Worm (Caenorhabditis elegans) whole organism, late embryonic: ENCODE measurements around the gene F44D12.16.

ENCODE experiments used
- C08G9.2 ChIP-seq: sonication (generic microtip); optimal IDR thresholded peaks from 2 replicates; lab custom pipeline; 2016; ENCODE audit warnings: mild to moderate bottlenecking, missing genetic modification characterization, moderate library complexity, missing compliant biosample characterization
- K09A11.1 ChIP-seq: sonication (generic microtip); optimal IDR thresholded peaks from 2 replicates; lab custom pipeline; 2017; ENCODE audit warnings: antibody characterized with exemption, mild to moderate bottlenecking, missing genetic modification characterization, missing compliant biosample characterization; ENCODE audit not compliant: insufficient read depth
- T23F11.4 ChIP-seq: fragments of 200-800 bp; sonication (Bioruptor generic); optimal IDR thresholded peaks from 2 replicates; lab custom pipeline; 2018; ENCODE audit warnings: mild to moderate bottlenecking, missing genetic modification characterization, missing compliant biosample characterization
- Y22D7AL.16 ChIP-seq: sonication (generic microtip); optimal IDR thresholded peaks from 2 replicates; lab custom pipeline; 2016; ENCODE audit warnings: missing genetic modification characterization, missing compliant biosample characterization
- ahr-1 ChIP-seq: sonication (generic microtip); optimal IDR thresholded peaks from 2 replicates; lab custom pipeline; 2016; ENCODE audit warnings: missing genetic modification characterization, missing compliant biosample characterization
- ama-1 ChIP-seq: fragments of 150-350 bp; optimal IDR thresholded peaks from 2 replicates; lab custom pipeline; 2014
- ceh-18 ChIP-seq: sonication (generic microtip); optimal IDR thresholded peaks from 2 replicates; lab custom pipeline; 2016; ENCODE audit warnings: missing genetic modification characterization, missing compliant biosample characterization
- ceh-19 ChIP-seq: fragments of 200-800 bp; sonication (Bioruptor generic); optimal IDR thresholded peaks from 2 replicates; lab custom pipeline; 2018; ENCODE audit warnings: mild to moderate bottlenecking, missing genetic modification characterization, missing compliant biosample characterization
- ceh-22 ChIP-seq: sonication (generic microtip); optimal IDR thresholded peaks from 2 replicates; lab custom pipeline; 2017; ENCODE audit warnings: missing biosample characterization, missing genetic modification characterization
- ceh-34 ChIP-seq: sonication (generic microtip); optimal IDR thresholded peaks from 2 replicates; lab custom pipeline; 2016; ENCODE audit warnings: mild to moderate bottlenecking, missing genetic modification characterization, missing compliant biosample characterization
- ceh-48 ChIP-seq: sonication (generic microtip); optimal IDR thresholded peaks from 2 replicates; lab custom pipeline; 2016; ENCODE audit warnings: missing genetic modification characterization, inconsistent platforms, missing compliant biosample characterization
- dmd-4 ChIP-seq: sonication (generic microtip); optimal IDR thresholded peaks from 2 replicates; lab custom pipeline; 2016; ENCODE audit warnings: borderline replicate concordance, missing genetic modification characterization, missing compliant biosample characterization
- elt-2 ChIP-seq: sonication (generic microtip); optimal IDR thresholded peaks from 2 replicates; lab custom pipeline; 2016; ENCODE audit warnings: missing genetic modification reagents, missing genetic modification characterization, missing compliant biosample characterization
- elt-4 ChIP-seq: sonication (generic microtip); optimal IDR thresholded peaks from 2 replicates; lab custom pipeline; 2016; ENCODE audit warnings: missing genetic modification characterization, missing compliant biosample characterization
- ets-4 ChIP-seq: sonication (generic microtip); optimal IDR thresholded peaks from 2 replicates; lab custom pipeline; 2016; ENCODE audit warnings: missing genetic modification characterization, missing compliant biosample characterization
- gmeb-2 ChIP-seq: sonication (generic microtip); optimal IDR thresholded peaks from 2 replicates; lab custom pipeline; 2016; ENCODE audit warnings: missing genetic modification characterization, inconsistent platforms, missing compliant biosample characterization
- hlh-13 ChIP-seq: fragments of 200-800 bp; sonication (Bioruptor generic); optimal IDR thresholded peaks from 2 replicates; lab custom pipeline; 2018; ENCODE audit warnings: mild to moderate bottlenecking, missing genetic modification characterization, missing compliant biosample characterization
- hlh-15 ChIP-seq: sonication (generic microtip); optimal IDR thresholded peaks from 2 replicates; lab custom pipeline; 2016; ENCODE audit warnings: missing genetic modification characterization, missing compliant biosample characterization
- hlh-6 ChIP-seq: sonication (generic microtip); optimal IDR thresholded peaks from 2 replicates; lab custom pipeline; 2016; ENCODE audit warnings: missing genotype, missing genetic modification characterization, missing compliant biosample characterization
- hlh-8 ChIP-seq: sonication (generic microtip); optimal IDR thresholded peaks from 2 replicates; lab custom pipeline; 2016; ENCODE audit warnings: missing genotype, missing genetic modification characterization, missing compliant biosample characterization
- nhr-11 ChIP-seq: fragments of 150-350 bp; optimal IDR thresholded peaks from 2 replicates; lab custom pipeline; 2014; ENCODE audit warnings: missing biosample characterization, missing genetic modification characterization
- odd-2 ChIP-seq: sonication (generic microtip); optimal IDR thresholded peaks from 2 replicates; lab custom pipeline; 2017; ENCODE audit warnings: antibody characterized with exemption, mild to moderate bottlenecking, missing genetic modification characterization, missing compliant biosample characterization
- pat-9 ChIP-seq: fragments of 200-800 bp; sonication (Bioruptor generic); optimal IDR thresholded peaks from 2 replicates; lab custom pipeline; 2018; ENCODE audit warnings: mild to moderate bottlenecking, missing genetic modification characterization, moderate library complexity, missing compliant biosample characterization
- pax-1 ChIP-seq: fragments of 150-350 bp; optimal IDR thresholded peaks from 2 replicates; lab custom pipeline; 2014; ENCODE audit warnings: missing biosample characterization, missing genetic modification characterization
- pha-2 ChIP-seq: sonication (generic microtip); optimal IDR thresholded peaks from 2 replicates; lab custom pipeline; 2017; ENCODE audit warnings: mild to moderate bottlenecking, missing genetic modification characterization, missing compliant biosample characterization
- pha-4 ChIP-seq: fragments of 150-350 bp; optimal IDR thresholded peaks from 2 replicates; lab custom pipeline; 2018; ENCODE audit warnings: missing biosample characterization, missing genetic modification reagents, missing genetic modification characterization
- pqm-1 ChIP-seq: sonication (generic microtip); optimal IDR thresholded peaks from 2 replicates; lab custom pipeline; 2016; ENCODE audit warnings: missing genetic modification characterization, missing compliant biosample characterization
- ref-2 ChIP-seq: sonication (generic microtip); optimal IDR thresholded peaks from 2 replicates; lab custom pipeline; 2016; ENCODE audit warnings: missing genetic modification characterization, missing compliant biosample characterization
- rnt-1 ChIP-seq: sonication (generic microtip); optimal IDR thresholded peaks from 2 replicates; lab custom pipeline; 2016; ENCODE audit warnings: missing genetic modification characterization, missing compliant biosample characterization
- sdc-2 ChIP-seq: sonication (generic microtip); optimal IDR thresholded peaks from 2 replicates; lab custom pipeline; 2016; ENCODE audit warnings: missing genotype, missing genetic modification characterization, missing compliant biosample characterization
- sox-2 ChIP-seq: fragments of 200-800 bp; sonication (Bioruptor generic); IDR thresholded peaks from 2 replicates; pipeline ENCODE4 v1.3.6; 2022; ENCODE audit warnings: missing genetic modification reagents, missing genetic modification characterization, missing compliant biosample characterization
- unc-3 ChIP-seq, 2 experiments: fragments of 200-800 bp in 1 of 2; sonication (Bioruptor generic) in 1 of 2; sonication (generic microtip) in 1 of 2; conservative IDR thresholded peaks in 1 of 2; optimal IDR thresholded peaks in 1 of 2; 2 replicates each; pipeline versions ENCODE4 v1.3.6 to Lab custom; 2016 to 2022; ENCODE audit warnings: missing compliant biosample characterization in 2 of 2, missing genetic modification characterization in 2 of 2, missing genetic modification reagents in 1 of 2
- unc-42 ChIP-seq: sonication (generic microtip); optimal IDR thresholded peaks from 2 replicates; lab custom pipeline; 2016; ENCODE audit warnings: missing genotype, missing genetic modification characterization, missing compliant biosample characterization
- zip-5 ChIP-seq: sonication (generic microtip); optimal IDR thresholded peaks from 2 replicates; lab custom pipeline; 2016; ENCODE audit warnings: missing genetic modification characterization, missing compliant biosample characterization

The F44D12.16 gene

ce11 chrIV:9998487-9999218 is 30.2 kb upstream of the F44D12.16 start, which contains the start of gene pyp-1:
TSS of gene pyp-1 (minus strand) at chrIV:9998925.
- TF ChIP-seq odd-2 (tag; lab: Kevin White, UChicago) = no peak
- no peak for TF ChIP-seq ets-4 (tag; lab: Kevin White, UChicago)
- peak; percentile 6 for TF ChIP-seq elt-2 (tag; lab: Kevin White, UChicago)
- TF ChIP-seq pha-4 (tag; lab: Kevin White, UChicago) = no peak
- TF ChIP-seq T23F11.4 (GFP tag; lab: Kevin White, UChicago) = no peak

- TF ChIP-seq hlh-8 (tag; lab: Kevin White, UChicago) (no peak), ceh-34 (tag; lab: Kevin White, UChicago) (no peak), ceh-48 (tag; lab: Kevin White, UChicago) (no peak), unc-3 (GFP tag; conservative IDR thresholded peaks at IDR 0.05; lab: Robert Waterston, UW) (no peak), unc-3 (tag; optimal IDR thresholded peaks at IDR 0.05; lab: Kevin White, UChicago) (no peak), nhr-11 (no peak), pax-1 (no peak), pha-2 (tag; lab: Kevin White, UChicago) (no peak), ceh-19 (GFP tag; lab: Kevin White, UChicago) (no peak), elt-4 (tag; lab: Kevin White, UChicago) (no peak), ceh-22 (tag; lab: Kevin White, UChicago) (no peak), dmd-4 (tag; lab: Kevin White, UChicago) (no peak), pat-9 (no peak), ref-2 (tag; lab: Kevin White, UChicago) (no peak), sdc-2 (no peak), zip-5 (no peak)
These were observed 27.1 kb upstream of the F44D12.16 start, which contains the start of gene C47E12.3 for ce11 chrIV:10001748-10002147. TSS of gene C47E12.3 (minus strand) at chrIV:10001848.

- TF ChIP-seq ceh-48 (tag; lab: Kevin White, UChicago) = no peak
- TF ChIP-seq rnt-1 (tag; lab: Kevin White, UChicago) = no peak
- TF ChIP-seq gmeb-2 (tag; lab: Kevin White, UChicago) = no peak
These were observed 25.5 kb upstream of the F44D12.16 start, which contains the start of the genes C47E12.2 and sars-1 for ce11 chrIV:10003372-10003771. TSS of gene C47E12.2 (minus strand) at chrIV:10003502. TSS of gene sars-1 (plus strand) at chrIV:10003726.

ce11 chrIV:10006792-10007191 is 22.1 kb upstream of the F44D12.16 start, which contains the start of gene C47E12.13:
TSS of gene C47E12.13 (minus strand) at chrIV:10006892.
- TF ChIP-seq sox-2 (GFP tag; lab: Robert Waterston, UW) (no peak), K09A11.1 (tag; lab: Kevin White, UChicago) (no peak), unc-42 (no peak), pax-1 (no peak), ceh-19 (GFP tag; lab: Kevin White, UChicago) (no peak), ceh-34 (tag; lab: Kevin White, UChicago) (no peak), C08G9.2 (tag; lab: Kevin White, UChicago) (no peak), zip-5 (no peak), gmeb-2 (tag; lab: Kevin White, UChicago) (no peak), ahr-1 (tag; lab: Kevin White, UChicago) (no peak), hlh-6 (tag; lab: Kevin White, UChicago) (no peak), Y22D7AL.16 (tag; lab: Kevin White, UChicago) (no peak), pqm-1 (tag; lab: Kevin White, UChicago) (no peak), odd-2 (tag; lab: Kevin White, UChicago) (no peak), ref-2 (tag; lab: Kevin White, UChicago) (no peak), ceh-18 (tag; lab: Kevin White, UChicago) (no peak), hlh-15 (tag; lab: Kevin White, UChicago) (no peak), hlh-13 (no peak), ama-1 (lab: Kevin White, UChicago) (no peak)
